Fruit fly (Drosophila melanogaster): ENCODE results near the gene emc.

The emc gene

dm6 chr3L:710345-710822, 38.8 kb upstream of the emc start, which contains the start of gene CkIIalpha-i3 (continued):
- TF ChIP-seq Taf1 (GFP tag; IDR thresholded peaks at IDR 0.05) = no peak
- TF ChIP-seq CG1792 (GFP tag; optimal IDR thresholded peaks at IDR 0.05) = no peak
- no peak for TF ChIP-seq Jarid2 (GFP tag; optimal IDR thresholded peaks at IDR 0.05)
- no peak for TF ChIP-seq CG10431 (GFP tag; optimal IDR thresholded peaks at IDR 0.05)
- no peak for TF ChIP-seq corto (GFP tag; optimal IDR thresholded peaks at IDR 0.05)
- no peak for TF ChIP-seq Neu2 (GFP tag; optimal IDR thresholded peaks at IDR 0.05; ENCODE audit: borderline replicate concordance)
- TF ChIP-seq Tbp (GFP tag; optimal IDR thresholded peaks at IDR 0.05) = no peak
- TF ChIP-seq inv (GFP tag; IDR thresholded peaks at IDR 0.05; ENCODE audit: partially characterized antibody) = no peak
- TF ChIP-seq CG9797 (GFP tag; optimal IDR thresholded peaks at IDR 0.05) = no peak
- no peak for TF ChIP-seq CG32767 (GFP tag; IDR thresholded peaks at IDR 0.05)
- TF ChIP-seq eyg (GFP tag; optimal IDR thresholded peaks at IDR 0.05) = no peak
- TF ChIP-seq pan (optimal IDR thresholded peaks at IDR 0.05) = no peak
- no peak for TF ChIP-seq pan (GFP tag; optimal IDR thresholded peaks at IDR 0.05 in 1 of 2, IDR thresholded peaks at IDR 0.05 in 1 of 2)
- TF ChIP-seq Lhr (GFP tag; optimal IDR thresholded peaks at IDR 0.05) = peak; percentile 77
- TF ChIP-seq CG3407 (GFP tag; optimal IDR thresholded peaks at IDR 0.05) = no peak
- TF ChIP-seq sc (optimal IDR thresholded peaks at IDR 0.05) = no peak
- no peak for TF ChIP-seq sc (GFP tag; optimal IDR thresholded peaks at IDR 0.05)
- TF ChIP-seq Dll (GFP tag; IDR thresholded peaks at IDR 0.05; ENCODE audit: partially characterized antibody) = no peak
- no peak for TF ChIP-seq klu (GFP tag; IDR thresholded peaks at IDR 0.05)
- no peak for TF ChIP-seq CG4282 (GFP tag; optimal IDR thresholded peaks at IDR 0.05)
- TF ChIP-seq CG3281 (GFP tag; optimal IDR thresholded peaks at IDR 0.05) = no peak
- no peak for TF ChIP-seq CG11560 (tag; IDR thresholded peaks at IDR 0.05)
- no peak for TF ChIP-seq z (GFP tag; IDR thresholded peaks at IDR 0.05)
- no peak for TF ChIP-seq D (optimal IDR thresholded peaks at IDR 0.05)
- no peak for TF ChIP-seq D (GFP tag; optimal IDR thresholded peaks at IDR 0.05)
- no peak for TF ChIP-seq Adf1 (GFP tag; IDR thresholded peaks at IDR 0.05)
- TF ChIP-seq Atf6 (GFP tag; IDR thresholded peaks at IDR 0.05) = no peak
- peak; percentile 47 for TF ChIP-seq CG14710 (tag; optimal IDR thresholded peaks at IDR 0.05)
- no peak for TF ChIP-seq slou (GFP tag; optimal IDR thresholded peaks at IDR 0.05)
- TF ChIP-seq CG13424 (tag; optimal IDR thresholded peaks at IDR 0.05) = no peak
- no peak for TF ChIP-seq CG10366 (GFP tag; IDR thresholded peaks at IDR 0.05)
- peak; percentile 38 for TF ChIP-seq sens (GFP tag)
- no peak for TF ChIP-seq yki (optimal IDR thresholded peaks at IDR 0.05)
- TF ChIP-seq CG14860 (GFP tag; IDR thresholded peaks at IDR 0.05; ENCODE audit: partially characterized antibody) = no peak
- TF ChIP-seq CG14965 (GFP tag; optimal IDR thresholded peaks at IDR 0.05; ENCODE audit: borderline replicate concordance) = no peak
- TF ChIP-seq schlank (tag; optimal IDR thresholded peaks at IDR 0.05) = no peak
- no peak for TF ChIP-seq TFAM (GFP tag; optimal IDR thresholded peaks at IDR 0.05)
- no peak for TF ChIP-seq CG8388 (GFP tag; optimal IDR thresholded peaks at IDR 0.05)
- no peak for TF ChIP-seq Nf-YA (GFP tag; IDR thresholded peaks at IDR 0.05)
- TF ChIP-seq nmo (GFP tag; optimal IDR thresholded peaks at IDR 0.05) = peak; percentile 38
- no peak for TF ChIP-seq CG8478 (optimal IDR thresholded peaks at IDR 0.05)
- TF ChIP-seq Hr51 (GFP tag; optimal IDR thresholded peaks at IDR 0.05) = no peak
- no peak for TF ChIP-seq CG6854 (GFP tag; optimal IDR thresholded peaks at IDR 0.05)
- peak; percentile 38; the same call in 1 of the 2 replicates for TF ChIP-seq vvl (GFP tag; IDR thresholded peaks at IDR 0.05)
- TF ChIP-seq Sox100B (GFP tag; optimal IDR thresholded peaks at IDR 0.05) = no peak
- no peak for TF ChIP-seq CG17359 (tag; optimal IDR thresholded peaks at IDR 0.05)
- TF ChIP-seq CG2120 (GFP tag; optimal IDR thresholded peaks at IDR 0.05) = peak; percentile 1
- TF ChIP-seq CG3726 (GFP tag; IDR thresholded peaks at IDR 0.05) = no peak
- TF ChIP-seq abd-A (tag; optimal IDR thresholded peaks at IDR 0.05) = no peak
- no peak for TF ChIP-seq usp (GFP tag; optimal IDR thresholded peaks at IDR 0.05)
- no peak for TF ChIP-seq sens-2 (GFP tag; IDR thresholded peaks at IDR 0.05)
- TF ChIP-seq jumu (GFP tag; optimal IDR thresholded peaks at IDR 0.05) = no peak
- no peak for TF ChIP-seq GATAe (GFP tag; conservative IDR thresholded peaks at IDR 0.05)
